Worm (Caenorhabditis elegans): ENCODE data around the gene fbxa-160.

ce11 chrII:1663516-1663915, 39.0 kb upstream of the fbxa-160 start, which contains the start of gene duxl-1:
- TF ChIP-seq nhr-28 (tag; optimal IDR thresholded peaks at IDR 0.05) (no peak), ama-1 (optimal IDR thresholded peaks at IDR 0.05) (no peak), mdl-1 (tag; optimal IDR thresholded peaks at IDR 0.05) (no peak)

Data from whole organism, L3 larva.